Worm (Caenorhabditis elegans): ENCODE results near the gene clec-142.

DNA sequence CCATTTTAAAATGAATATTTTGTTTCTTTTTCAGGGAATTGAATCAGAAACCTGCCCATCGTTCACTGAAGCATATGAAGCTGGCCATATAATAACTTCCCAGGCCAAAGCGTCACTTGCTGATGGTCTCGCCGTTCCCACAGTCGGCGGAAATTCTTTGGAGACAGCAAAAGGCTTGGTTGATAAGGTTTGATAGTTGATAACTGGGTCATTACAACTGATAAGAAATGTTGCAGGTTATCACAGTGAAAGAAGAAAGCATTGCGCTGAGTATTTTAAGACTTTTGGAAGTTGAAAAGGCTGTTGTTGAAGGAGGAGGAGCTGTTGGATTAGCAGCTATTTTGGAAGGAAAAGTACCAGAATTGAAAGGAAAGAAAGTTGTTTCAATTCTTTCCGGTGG is 11.9 kb upstream of the clec-142 start:
- no peak for TF ChIP-seq aha-1 (tag; optimal IDR thresholded peaks at IDR 0.05)
- no peak for TF ChIP-seq nhr-237 (tag; optimal IDR thresholded peaks at IDR 0.05)
- no peak for TF ChIP-seq lir-3 (tag; optimal IDR thresholded peaks at IDR 0.05; ENCODE audit: poor library complexity)
- no peak for TF ChIP-seq ama-1 (optimal IDR thresholded peaks at IDR 0.05)
- no peak for TF ChIP-seq nhr-12 (tag; optimal IDR thresholded peaks at IDR 0.05)
- TF ChIP-seq snpc-4 (tag; optimal IDR thresholded peaks at IDR 0.05), result no peak
- no peak for TF ChIP-seq pax-3 (tag; optimal IDR thresholded peaks at IDR 0.05)
- no peak for TF ChIP-seq ztf-11 (tag; optimal IDR thresholded peaks at IDR 0.05)
